Fruit fly (Drosophila melanogaster) ovary, adult (tissue): ENCODE data around the gene dgt2.

Experiments
- CG17801 ChIP-seq: fragments of 200-800 bp; optimal IDR thresholded peaks from 2 replicates; lab custom pipeline; 2019; ENCODE audit warnings: missing biosample characterization, mild to moderate bottlenecking, missing genetic modification characterization, moderate library complexity; ENCODE audit not compliant: partially characterized antibody

dgt2 gene

dm6 chr2L:11989729-11990128, at the start of gene dgt2, which contains the start of gene zuc:
Gene dgt2, plus strand, starts transcription at chr2L:11989936.
Gene zuc, minus strand, starts transcription at chr2L:11989882.
- TF ChIP-seq CG17801 (GFP tag; lab: Kevin White, UChicago) = no peak

dm6 chr2L:11940620-11941019, 49.1 kb upstream of the dgt2 start:
- no peak for TF ChIP-seq CG17801 (GFP tag; lab: Kevin White, UChicago)

- TF ChIP-seq CG17801 (GFP tag; lab: Kevin White, UChicago) = no peak
Observed at dm6 chr2L:11942265-11942664, 47.5 kb upstream of the dgt2 start.

DNA sequence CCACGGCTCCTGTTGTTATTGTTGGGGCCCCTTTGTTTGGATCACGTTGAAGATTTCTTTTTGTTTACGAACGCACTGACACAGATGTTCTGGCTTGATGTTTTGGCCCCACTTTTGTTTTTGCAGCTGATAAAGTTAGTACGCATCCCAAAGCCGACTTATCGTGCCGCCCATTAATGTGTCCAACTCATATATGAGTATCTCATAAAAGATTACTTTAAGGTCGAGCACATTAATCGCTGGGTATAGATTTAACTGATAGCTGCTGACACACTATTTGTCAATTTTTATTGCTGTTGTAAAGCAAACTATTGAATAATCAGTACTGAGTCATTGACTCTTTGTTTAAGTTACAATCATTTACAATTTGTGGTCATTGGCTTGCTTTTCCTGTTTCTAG, 46.9 kb upstream of the dgt2 start:
- no peak for TF ChIP-seq CG17801 (GFP tag; lab: Kevin White, UChicago)

DNA sequence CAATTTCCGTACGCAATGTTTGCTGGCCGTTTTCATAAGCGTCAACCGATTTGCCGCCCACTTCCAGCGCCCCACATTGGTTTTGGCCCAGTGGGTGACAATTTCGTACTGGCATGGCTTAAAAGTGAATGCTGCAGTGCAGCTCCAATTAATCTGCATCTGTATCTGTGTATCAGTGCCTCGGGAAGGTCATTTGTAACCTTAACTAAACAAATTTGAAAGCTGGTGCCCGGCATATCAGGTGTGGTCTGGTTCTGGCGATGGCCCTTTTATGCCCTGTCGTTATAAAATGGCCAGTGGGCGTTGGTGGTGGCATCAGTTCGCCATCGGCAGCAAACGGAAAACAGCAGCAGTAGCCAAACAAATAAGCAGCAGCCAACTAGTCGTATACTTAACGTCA, 45.9 kb upstream of the dgt2 start, which contains the start of gene Crys:
Crys (plus strand) TSS at position 301 of the 400 bp plus-strand sequence.
- TF ChIP-seq CG17801 (GFP tag; lab: Kevin White, UChicago) = no peak

- no peak for TF ChIP-seq CG17801 (GFP tag; lab: Kevin White, UChicago)
Observed at dm6 chr2L:11947641-11948040, 42.1 kb upstream of the dgt2 start, which contains the start of gene CG16964. Gene CG16964, plus strand, starts transcription at chr2L:11947941.

dm6 chr2L:11948479-11948878, 41.3 kb upstream of the dgt2 start:
- TF ChIP-seq CG17801 (GFP tag; lab: Kevin White, UChicago) = no peak

DNA sequence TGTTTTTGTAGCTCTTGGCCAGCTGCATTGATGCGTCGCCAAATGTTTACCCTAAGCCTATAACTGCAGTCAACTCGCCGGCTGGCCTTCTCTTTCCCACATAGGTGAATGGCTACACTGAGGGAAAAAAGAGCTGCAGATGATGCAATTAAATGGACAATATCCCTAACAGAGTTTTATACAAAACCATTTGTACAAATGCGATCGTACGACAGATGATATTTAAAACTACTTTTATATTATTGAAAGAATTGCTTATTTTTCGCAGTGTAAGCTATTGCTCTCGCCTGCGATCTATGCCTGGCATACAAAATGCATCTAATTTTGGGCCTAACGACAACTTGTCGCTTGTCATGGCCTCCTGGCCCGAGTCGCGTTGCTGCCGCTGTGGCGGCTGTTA, 39.8 kb upstream of the dgt2 start:
- TF ChIP-seq CG17801 (GFP tag; lab: Kevin White, UChicago) = no peak

- TF ChIP-seq CG17801 (GFP tag; lab: Kevin White, UChicago) = no peak
Observed at dm6 chr2L:11955839-11956238, 33.9 kb upstream of the dgt2 start.

dm6 chr2L:11958729-11959128, 31.0 kb upstream of the dgt2 start:
- TF ChIP-seq CG17801 (GFP tag; lab: Kevin White, UChicago) = no peak

DNA sequence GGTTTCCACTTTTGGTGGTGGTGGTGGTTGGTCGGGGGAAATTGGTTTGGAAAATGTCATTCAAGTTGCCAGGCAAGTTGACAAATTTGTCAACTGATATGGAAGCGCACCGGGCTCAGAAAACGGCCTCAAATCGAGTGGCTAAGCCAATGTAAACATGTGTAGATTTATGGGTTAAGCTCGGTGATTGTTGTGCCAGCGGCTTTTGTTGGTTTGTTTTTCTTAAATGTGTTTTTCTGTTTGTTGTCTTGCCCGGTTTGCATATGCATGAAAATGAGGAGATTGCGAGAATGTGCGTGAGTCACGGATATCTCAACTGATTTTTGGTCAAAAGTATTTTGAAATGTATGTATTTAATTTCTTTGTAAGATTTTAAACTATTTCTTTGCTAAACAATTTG, 28.8 kb upstream of the dgt2 start:
- no peak for TF ChIP-seq CG17801 (GFP tag; lab: Kevin White, UChicago)

DNA sequence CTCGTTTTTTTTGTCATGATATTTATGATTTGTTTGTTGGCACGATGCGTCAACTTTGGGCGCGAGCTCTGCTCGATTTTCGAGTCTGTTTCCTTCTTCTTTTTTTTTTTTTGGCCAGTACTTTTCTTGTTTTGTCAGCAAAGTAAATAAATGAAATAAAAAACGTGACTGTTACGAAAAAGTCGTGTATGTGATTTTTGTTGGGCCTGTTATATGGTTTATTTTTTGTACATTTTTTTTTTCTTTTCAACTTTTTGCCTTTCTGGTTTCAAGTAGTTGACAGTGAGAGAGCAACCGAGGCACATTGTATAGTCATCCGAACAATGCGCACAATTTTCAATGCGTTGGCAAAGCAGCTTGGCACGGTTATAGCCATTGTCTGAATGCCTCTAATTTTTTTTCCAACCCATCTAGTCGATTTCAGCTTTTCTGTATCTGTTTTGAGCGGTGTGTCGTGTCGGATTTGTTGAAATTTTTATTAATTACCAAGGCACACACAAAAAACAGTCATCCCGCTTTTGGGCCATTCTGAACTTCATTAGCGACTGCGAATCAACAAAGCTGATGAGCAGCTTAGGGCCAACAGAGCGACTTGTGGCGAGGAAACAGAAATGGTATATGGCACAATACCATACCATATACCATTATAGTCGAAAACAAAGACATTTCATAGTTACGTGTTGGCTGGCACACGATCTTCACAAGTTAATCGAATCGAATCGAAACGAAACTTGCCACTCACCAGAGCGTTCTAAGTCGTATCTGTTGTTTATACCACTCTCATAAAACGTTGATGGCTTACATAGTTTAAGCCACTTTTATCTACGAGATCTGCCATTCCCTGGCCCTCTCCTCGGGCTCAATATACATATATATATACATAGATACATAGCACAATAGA, 26.1 kb upstream of the dgt2 start:
- TF ChIP-seq CG17801 (GFP tag; lab: Kevin White, UChicago) = peak; percentile 74

DNA sequence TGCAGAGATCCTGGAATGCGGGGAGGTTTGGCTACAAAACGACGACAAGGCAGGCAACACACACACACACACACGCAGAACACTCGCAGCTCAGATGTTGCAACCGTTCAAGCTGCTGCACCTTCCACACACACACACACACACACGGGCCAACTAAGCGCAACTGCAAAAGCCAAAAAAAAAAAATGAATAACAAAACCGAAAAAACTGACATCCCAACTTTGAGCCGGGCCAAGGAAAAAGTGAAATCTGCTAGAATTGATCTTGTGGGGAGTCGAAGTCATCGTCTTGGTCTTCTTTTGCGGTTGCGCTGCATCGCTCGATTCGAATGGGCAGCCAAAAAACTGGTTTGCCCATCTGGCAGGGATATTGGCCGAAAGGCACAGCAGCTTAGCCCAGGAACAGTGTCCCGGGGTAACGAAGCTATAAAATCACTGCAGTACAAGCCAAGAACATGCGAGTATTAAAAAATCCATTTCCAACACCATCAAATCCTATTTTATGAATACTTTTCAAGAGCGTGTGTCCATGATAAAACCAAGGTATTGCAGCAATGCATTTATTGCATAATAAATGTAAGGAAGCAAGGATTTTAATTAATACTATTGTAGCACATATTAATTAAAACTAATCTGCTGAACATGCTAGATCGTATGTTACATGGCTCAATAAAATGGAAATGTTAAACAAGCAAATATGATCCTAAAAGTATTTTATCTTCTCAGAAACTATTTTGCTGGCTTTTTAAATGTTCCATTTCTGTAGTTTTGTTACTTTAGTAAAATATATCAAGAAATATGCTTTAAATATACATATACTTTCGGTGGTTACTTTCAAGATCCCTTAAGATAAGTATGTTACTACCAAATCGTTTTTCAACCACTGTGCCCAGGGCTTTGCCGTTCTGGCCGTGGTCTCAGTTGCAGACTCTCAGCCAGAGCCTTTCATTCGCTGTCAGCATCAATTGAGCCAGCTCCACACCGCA, 23.8 kb upstream of the dgt2 start:
- no peak for TF ChIP-seq CG17801 (GFP tag; lab: Kevin White, UChicago)

- TF ChIP-seq CG17801 (GFP tag; lab: Kevin White, UChicago) = no peak
Observed at dm6 chr2L:11968581-11969272, 21.0 kb upstream of the dgt2 start.
